Fruit fly (Drosophila melanogaster) whole organism, prepupa: ENCODE measurements around the gene CG4042.
A peak's percentile ranks its signal among the peaks of the same experiment; 100 is the strongest.

Experiments used
- CG10631 ChIP-seq: fragments of 200-800 bp; sonication (Bioruptor generic); optimal IDR thresholded peaks from 2 replicates; lab custom pipeline; 2016; ENCODE audit warnings: missing biosample characterization, missing genetic modification characterization
- CG10669 ChIP-seq: fragments of 200-800 bp; sonication (Bioruptor generic); optimal IDR thresholded peaks from 3 replicates; lab custom pipeline; 2018; ENCODE audit warnings: missing biosample characterization, mild to moderate bottlenecking, missing genetic modification characterization, moderate library complexity
- CG11294 ChIP-seq: fragments of 200-800 bp; sonication (Bioruptor generic); IDR thresholded peaks from 2 replicates; pipeline ENCODE4 v1.3.6; 2022; ENCODE audit warnings: missing biosample characterization, missing genetic modification characterization
- CG11762 ChIP-seq: fragments of 200-800 bp; sonication (Bioruptor generic); optimal IDR thresholded peaks from 3 replicates; lab custom pipeline; 2016; ENCODE audit warnings: missing biosample characterization, missing genetic modification characterization; ENCODE audit not compliant: insufficient read depth
- CG11902 ChIP-seq: fragments of 200-800 bp; sonication (Bioruptor generic); optimal IDR thresholded peaks from 3 replicates; lab custom pipeline; 2016; ENCODE audit warnings: missing biosample characterization, missing genetic modification characterization
- CG15336 ChIP-seq: fragments of 200-800 bp; sonication (Bioruptor generic); IDR thresholded peaks from 2 replicates; pipeline ENCODE4 v1.3.6; 2022; ENCODE audit warnings: missing biosample characterization, missing genetic modification characterization
- CG1621 ChIP-seq: fragments of 200-800 bp; sonication (Bioruptor generic); optimal IDR thresholded peaks from 3 replicates; lab custom pipeline; 2018; ENCODE audit warnings: missing biosample characterization, mild to moderate bottlenecking, missing genetic modification characterization
- CG16779 ChIP-seq: fragments of 200-800 bp; sonication (Bioruptor generic); optimal IDR thresholded peaks from 3 replicates; lab custom pipeline; 2017; ENCODE audit warnings: missing biosample characterization, mild to moderate bottlenecking, missing genetic modification characterization
- CG31627 ChIP-seq: fragments of 200-800 bp; sonication (Bioruptor generic); optimal IDR thresholded peaks from 3 replicates; lab custom pipeline; 2016; ENCODE audit warnings: missing biosample characterization, missing genetic modification characterization
- CG32006 ChIP-seq: fragments of 200-800 bp; sonication (Bioruptor generic); optimal IDR thresholded peaks from 3 replicates; lab custom pipeline; 2017; ENCODE audit warnings: missing biosample characterization, mild to moderate bottlenecking, missing genetic modification characterization
- CG34406 ChIP-seq: fragments of 200-800 bp; sonication (Bioruptor generic); optimal IDR thresholded peaks from 3 replicates; lab custom pipeline; 2016; ENCODE audit warnings: missing biosample characterization, missing genetic modification characterization
- CG3919 ChIP-seq: fragments of 200-800 bp; sonication (Bioruptor generic); optimal IDR thresholded peaks from 3 replicates; lab custom pipeline; 2016; ENCODE audit warnings: missing biosample characterization, missing genetic modification characterization
- CG6163 ChIP-seq: fragments of 200-800 bp; sonication (Bioruptor generic); IDR thresholded peaks from 3 replicates; pipeline ENCODE4 v1.3.6; 2022; ENCODE audit warnings: missing biosample characterization, missing genetic modification characterization
- CG6792 ChIP-seq: fragments of 200-800 bp; sonication (Bioruptor generic); optimal IDR thresholded peaks from 3 replicates; lab custom pipeline; 2016; ENCODE audit warnings: missing biosample characterization, missing genetic modification characterization
- CG6808 ChIP-seq: fragments of 200-800 bp; sonication (Bioruptor generic); optimal IDR thresholded peaks from 3 replicates; lab custom pipeline; 2017; ENCODE audit warnings: missing biosample characterization, missing genetic modification characterization, mild to moderate bottlenecking, moderate library complexity, missing genetic modification reagents
- CG6854 ChIP-seq: fragments of 200-800 bp; sonication (Bioruptor generic); optimal IDR thresholded peaks from 2 replicates; lab custom pipeline; 2017; ENCODE audit warnings: missing biosample characterization, mild to moderate bottlenecking, missing genetic modification characterization
- CG8119 ChIP-seq: fragments of 200-800 bp; sonication (Bioruptor generic); IDR thresholded peaks from 3 replicates; pipeline ENCODE4 v1.3.6; 2022; ENCODE audit warnings: missing biosample characterization, missing genetic modification characterization
- CG8632 ChIP-seq: fragments of 200-800 bp; sonication (Bioruptor generic); optimal IDR thresholded peaks from 3 replicates; lab custom pipeline; 2016; ENCODE audit warnings: missing biosample characterization, missing genetic modification characterization
- CG9139 ChIP-seq: fragments of 200-800 bp; sonication (Bioruptor generic); optimal IDR thresholded peaks from 3 replicates; lab custom pipeline; 2017; ENCODE audit warnings: missing biosample characterization, mild to moderate bottlenecking, missing genetic modification characterization
- Eip75B ChIP-seq: fragments of 200-800 bp; sonication (Bioruptor generic); optimal IDR thresholded peaks from 3 replicates; lab custom pipeline; 2016; ENCODE audit warnings: missing biosample characterization, missing genetic modification characterization
- Eip78C ChIP-seq: fragments of 200-800 bp; sonication (Bioruptor generic); peaks from one replicate; lab custom pipeline; 2016; ENCODE audit warnings: missing biosample characterization, missing genetic modification characterization
- Eip93F ChIP-seq: fragments of 200-800 bp; sonication (Bioruptor generic); optimal IDR thresholded peaks from 2 replicates; lab custom pipeline; 2016; ENCODE audit warnings: missing biosample characterization, mild to moderate bottlenecking, missing genetic modification characterization
- Ets21C ChIP-seq: fragments of 200-800 bp; sonication (Bioruptor generic); optimal IDR thresholded peaks from 3 replicates; lab custom pipeline; 2016; ENCODE audit warnings: missing biosample characterization, missing genetic modification characterization
- Ets96B ChIP-seq: fragments of 200-800 bp; optimal IDR thresholded peaks from 2 replicates; lab custom pipeline; 2019; ENCODE audit warnings: missing biosample characterization, mild to moderate bottlenecking, missing genetic modification characterization, moderate library complexity
- Met ChIP-seq: fragments of 200-800 bp; sonication (Bioruptor generic); optimal IDR thresholded peaks from 3 replicates; lab custom pipeline; 2016; ENCODE audit warnings: missing biosample characterization, missing genetic modification characterization
- OdsH ChIP-seq: fragments of 200-800 bp; sonication (Bioruptor generic); optimal IDR thresholded peaks from 3 replicates; lab custom pipeline; 2016; ENCODE audit warnings: missing biosample characterization, missing genetic modification characterization
- Sox102F ChIP-seq: fragments of 200-800 bp; sonication (Bioruptor generic); optimal IDR thresholded peaks from 2 replicates; lab custom pipeline; 2016; ENCODE audit warnings: missing biosample characterization, mild to moderate bottlenecking, missing genetic modification characterization
- Sox15 ChIP-seq: fragments of 200-800 bp; sonication (Bioruptor generic); optimal IDR thresholded peaks from 3 replicates; lab custom pipeline; 2016; ENCODE audit warnings: missing biosample characterization, missing genetic modification characterization
- acj6 ChIP-seq: fragments of 200-800 bp; sonication (Bioruptor generic); optimal IDR thresholded peaks from 3 replicates; lab custom pipeline; 2016; ENCODE audit warnings: missing biosample characterization, missing genetic modification characterization
- cyc ChIP-seq: fragments of 200-800 bp; sonication (Bioruptor generic); optimal IDR thresholded peaks from 3 replicates; lab custom pipeline; 2016; ENCODE audit warnings: missing biosample characterization, missing genetic modification characterization
- dsx ChIP-seq: fragments of 200-800 bp; optimal IDR thresholded peaks from 3 replicates; lab custom pipeline; 2019; ENCODE audit warnings: missing biosample characterization, mild to moderate bottlenecking, missing genetic modification characterization, moderate library complexity; ENCODE audit not compliant: poor library complexity, severe bottlenecking
- eg ChIP-seq: fragments of 200-800 bp; sonication (Bioruptor generic); IDR thresholded peaks from 3 replicates; pipeline ENCODE4 v1.3.6; 2022; ENCODE audit warnings: missing biosample characterization, missing genetic modification characterization
- esn ChIP-seq: fragments of 200-800 bp; sonication (Bioruptor generic); optimal IDR thresholded peaks from 2 replicates; lab custom pipeline; 2016; ENCODE audit warnings: missing biosample characterization, mild to moderate bottlenecking, missing genetic modification characterization, moderate library complexity
- pdm3 ChIP-seq: fragments of 200-800 bp; sonication (Bioruptor generic); optimal IDR thresholded peaks from 3 replicates; lab custom pipeline; 2016; ENCODE audit warnings: missing biosample characterization, missing genetic modification characterization
- salr ChIP-seq, 2 experiments: fragments of 200-800 bp; sonication (Bioruptor generic); optimal IDR thresholded peaks; 3 replicates each; lab custom pipeline; 2016 to 2018; ENCODE audit warnings: missing biosample characterization in 2 of 2, missing genetic modification characterization in 2 of 2, mild to moderate bottlenecking in 1 of 2
- spab ChIP-seq: fragments of 200-800 bp; sonication (Bioruptor generic); optimal IDR thresholded peaks from 2 replicates; lab custom pipeline; 2017; ENCODE audit warnings: missing biosample characterization, mild to moderate bottlenecking, missing genetic modification characterization, missing genetic modification reagents
- ss ChIP-seq, 2 experiments: fragments of 200-800 bp; sonication (Bioruptor generic); optimal IDR thresholded peaks; 2 replicates in 1 of 2; 3 replicates in 1 of 2; lab custom pipeline; 2017 to 2018; ENCODE audit warnings: mild to moderate bottlenecking in 2 of 2, missing biosample characterization in 2 of 2, missing genetic modification characterization in 2 of 2, moderate library complexity in 1 of 2
- svp ChIP-seq: fragments of 200-800 bp; sonication (Bioruptor generic); peaks from one replicate; lab custom pipeline; 2016; ENCODE audit warnings: missing biosample characterization, missing genetic modification characterization
- vri ChIP-seq: fragments of 200-800 bp; sonication (Bioruptor generic); optimal IDR thresholded peaks from 3 replicates; lab custom pipeline; 2016; ENCODE audit warnings: missing biosample characterization, mild to moderate bottlenecking, missing genetic modification characterization

CG4042 gene

DNA sequence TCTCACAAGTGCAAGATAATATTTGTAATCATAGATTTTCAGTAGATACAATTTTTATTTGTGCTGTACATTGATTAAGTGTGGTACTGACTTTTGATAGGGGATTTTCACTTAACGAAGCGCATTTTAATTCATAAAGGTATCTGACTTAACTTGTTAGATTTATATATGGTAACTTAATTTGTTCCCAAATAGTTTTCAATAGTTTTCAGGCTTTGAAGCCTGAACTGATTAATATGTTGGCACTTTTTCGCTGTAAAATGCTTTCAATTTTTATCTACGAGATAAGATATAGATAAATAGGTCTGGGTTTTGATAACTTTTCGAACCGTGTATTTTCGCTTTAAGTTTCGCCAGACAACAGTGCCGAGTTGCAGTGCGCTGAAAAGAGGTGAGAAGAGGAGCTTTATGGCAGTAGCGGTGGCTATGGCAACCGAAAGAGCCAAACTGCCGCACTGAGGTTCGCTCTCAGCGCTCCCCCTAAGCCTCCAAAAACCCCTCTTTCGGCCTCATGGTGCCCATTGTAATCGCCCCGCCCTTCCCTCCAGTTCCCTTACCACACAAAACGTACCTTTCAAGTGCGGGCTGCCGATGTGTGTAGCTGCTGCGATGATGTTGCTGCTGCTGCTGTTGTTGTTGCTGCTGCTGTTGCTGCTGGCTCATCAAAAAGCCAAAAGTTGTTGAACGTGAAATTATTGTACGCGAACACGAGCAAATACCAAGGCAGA lies 37.6 kb downstream of the CG4042 start (continued):
- peak; percentile 45 for TF ChIP-seq OdsH (GFP tag; lab: Kevin White, UChicago)
- TF ChIP-seq pdm3 (GFP tag; lab: Kevin White, UChicago) = peak; percentile 1
- TF ChIP-seq esn = peak; percentile 43
- TF ChIP-seq CG11294 (GFP tag; lab: Robert Waterston, UW) = no peak
- TF ChIP-seq CG6163 = 0 out of 3 replicates have a peak, but pooled peaks have one; percentile 7
- TF ChIP-seq svp = peak; percentile 70
- TF ChIP-seq Ets21C (GFP tag; lab: Kevin White, UChicago) = no peak
- TF ChIP-seq spab = no peak
- TF ChIP-seq Met = no peak
- TF ChIP-seq CG10669 (GFP tag; lab: Kevin White, UChicago) = no peak
- TF ChIP-seq salr (GFP tag; optimal IDR thresholded peaks at IDR 0.05; lab: Kevin White, UChicago) = no peak
- TF ChIP-seq CG11762 = no peak
- peak; percentile 65 for TF ChIP-seq CG6854 (GFP tag; lab: Kevin White, UChicago)
- no peak for TF ChIP-seq CG11902
- no peak for TF ChIP-seq CG3919 (GFP tag; lab: Kevin White, UChicago)

DNA sequence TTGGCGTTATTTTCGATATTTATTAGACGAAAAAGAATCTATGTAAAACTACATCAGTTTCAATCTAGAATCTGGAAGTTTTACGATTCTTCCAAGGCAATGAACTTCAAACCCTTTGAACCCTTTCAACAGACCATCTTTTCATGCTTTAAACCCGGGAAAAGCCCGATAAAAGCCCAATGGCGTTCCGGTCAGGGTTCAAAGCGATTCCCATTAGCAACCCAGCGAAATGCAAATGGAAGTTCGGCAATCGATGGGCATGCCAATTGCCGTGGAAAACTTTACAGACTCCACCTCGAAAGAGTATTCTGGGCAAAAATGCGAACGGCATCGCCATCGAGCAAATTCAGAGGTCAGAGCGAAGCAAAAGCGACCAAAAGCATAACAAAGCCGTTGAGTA lies 38.8 kb downstream of the CG4042 start:
- no peak for TF ChIP-seq Eip75B (GFP tag; lab: Kevin White, UChicago)
- no peak for TF ChIP-seq CG16779
- peak; percentile 1 for TF ChIP-seq CG10631 (GFP tag; lab: Kevin White, UChicago)
- no peak for TF ChIP-seq Sox15 (GFP tag; lab: Kevin White, UChicago)
- TF ChIP-seq Sox102F (GFP tag; lab: Kevin White, UChicago) = no peak
- no peak for TF ChIP-seq CG6792
- no peak for TF ChIP-seq CG1621
- no peak for TF ChIP-seq OdsH (GFP tag; lab: Kevin White, UChicago)
- no peak for TF ChIP-seq CG8632 (GFP tag; lab: Kevin White, UChicago)
- no peak for TF ChIP-seq Eip93F (GFP tag; lab: Kevin White, UChicago)
- no peak for TF ChIP-seq CG11294 (GFP tag; lab: Robert Waterston, UW)
- TF ChIP-seq CG34406 (GFP tag; lab: Kevin White, UChicago) = no peak
- TF ChIP-seq salr (GFP tag; optimal IDR thresholded peaks at IDR 0.05; lab: Kevin White, UChicago) = no peak
- no peak for TF ChIP-seq pdm3 (GFP tag; lab: Kevin White, UChicago)
- no peak for TF ChIP-seq dsx (GFP tag; lab: Kevin White, UChicago)
- TF ChIP-seq Eip78C (GFP tag; lab: Kevin White, UChicago) = peak; percentile 52
- TF ChIP-seq ss (GFP tag; optimal IDR thresholded peaks at IDR 0.05; lab: Kevin White, UChicago) = peak in 1 of 2 experiments; percentile 21
- TF ChIP-seq Ets96B (tag; lab: Kevin White, UChicago) = no peak
- no peak for TF ChIP-seq CG9139 (GFP tag; lab: Kevin White, UChicago)
- TF ChIP-seq CG31627 (GFP tag; lab: Kevin White, UChicago) = peak; percentile 7
- no peak for TF ChIP-seq CG3919 (GFP tag; lab: Kevin White, UChicago)
- no peak for TF ChIP-seq CG15336 (GFP tag; lab: Robert Waterston, UW)
- no peak for TF ChIP-seq vri (GFP tag; lab: Kevin White, UChicago)
- TF ChIP-seq cyc (GFP tag; lab: Kevin White, UChicago) = peak; percentile 19
- TF ChIP-seq svp = no peak
- TF ChIP-seq acj6 (GFP tag; lab: Kevin White, UChicago) = peak; percentile 30
- TF ChIP-seq esn = no peak
- TF ChIP-seq CG32006 = peak; percentile 32
- no peak for TF ChIP-seq CG6808
- peak; percentile 22; the same call in 1 of the 3 replicates for TF ChIP-seq CG8119 (GFP tag; lab: Robert Waterston, UW)
- TF ChIP-seq eg (GFP tag; lab: Robert Waterston, UW) = no peak
